Worm (Caenorhabditis elegans) whole organism, L2 larva: Measurements from ENCODE around the gene F54D12.8.

Experiments
- aly-2 ChIP-seq: fragments of 150-350 bp; optimal IDR thresholded peaks from 2 replicates; lab custom pipeline; 2014; ENCODE audit warnings: missing biosample characterization, missing genetic modification characterization
- ceh-82 ChIP-seq: fragments of 150-350 bp; optimal IDR thresholded peaks from 2 replicates; lab custom pipeline; 2014; ENCODE audit warnings: missing biosample characterization, missing genetic modification characterization
- dmd-4 ChIP-seq: sonication (generic microtip); optimal IDR thresholded peaks from 2 replicates; lab custom pipeline; 2017; ENCODE audit warnings: missing biosample characterization, missing genetic modification characterization
- nhr-11 ChIP-seq: fragments of 150-350 bp; optimal IDR thresholded peaks from 2 replicates; lab custom pipeline; 2014; ENCODE audit warnings: missing biosample characterization, missing genetic modification characterization
- nhr-6 ChIP-seq: fragments of 150-350 bp; optimal IDR thresholded peaks from 2 replicates; lab custom pipeline; 2014; ENCODE audit warnings: missing biosample characterization, missing genetic modification characterization
- zag-1 ChIP-seq: fragments of 150-350 bp; optimal IDR thresholded peaks from 2 replicates; lab custom pipeline; 2014; ENCODE audit warnings: missing biosample characterization, missing genetic modification characterization
- ztf-11 ChIP-seq: sonication (generic microtip); optimal IDR thresholded peaks from 2 replicates; lab custom pipeline; 2017; ENCODE audit warnings: missing biosample characterization, missing genetic modification characterization

DNA sequence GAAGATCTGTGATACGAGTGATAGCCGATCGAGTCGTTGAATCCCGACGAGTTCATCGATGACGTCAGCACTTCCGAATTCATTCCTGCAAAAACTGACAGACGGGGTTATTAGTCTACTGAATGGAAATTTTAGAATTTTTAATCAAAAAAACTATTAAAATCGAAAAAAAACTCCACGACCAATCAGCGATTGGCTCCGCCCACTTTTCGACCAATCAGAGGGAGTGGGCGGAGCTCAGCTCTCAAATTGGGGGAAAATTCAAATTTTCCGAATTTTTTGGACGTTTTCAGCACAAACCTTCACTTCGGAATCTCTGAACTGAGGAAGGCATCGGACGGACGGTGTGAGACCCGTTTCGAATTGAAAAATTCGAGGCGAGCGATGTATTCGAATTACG, 24.9 kb downstream of the F54D12.8 start:
- no peak for TF ChIP-seq aly-2 (tag; lab: Kevin White, UChicago)
- no peak for TF ChIP-seq ceh-82 (tag; lab: Kevin White, UChicago)
- TF ChIP-seq dmd-4, result no peak
- TF ChIP-seq ztf-11 (tag; lab: Kevin White, UChicago), result no peak
- TF ChIP-seq zag-1 (tag; lab: Kevin White, UChicago), result no peak
- no peak for TF ChIP-seq nhr-11 (tag; lab: Kevin White, UChicago)
- no peak for TF ChIP-seq nhr-6 (tag; lab: Kevin White, UChicago)
